Worm (Caenorhabditis elegans) whole organism, L4/young adult: ENCODE measurements around the gene pals-25.

Source experiments
- W03F9.2 ChIP-seq: fragments of 150-350 bp; optimal IDR thresholded peaks from 2 replicates; lab custom pipeline; 2014; ENCODE audit warnings: missing biosample characterization, missing genetic modification characterization
- dao-5 ChIP-seq: sonication (generic microtip); optimal IDR thresholded peaks from 2 replicates; lab custom pipeline; 2016; ENCODE audit warnings: missing genotype, missing genetic modification characterization, moderate library complexity, missing compliant biosample characterization
- him-1 ChIP-seq: sonication (generic microtip); optimal IDR thresholded peaks from 2 replicates; lab custom pipeline; 2016; ENCODE audit warnings: missing genotype, missing genetic modification reagents, missing genetic modification characterization, missing compliant biosample characterization

DNA sequence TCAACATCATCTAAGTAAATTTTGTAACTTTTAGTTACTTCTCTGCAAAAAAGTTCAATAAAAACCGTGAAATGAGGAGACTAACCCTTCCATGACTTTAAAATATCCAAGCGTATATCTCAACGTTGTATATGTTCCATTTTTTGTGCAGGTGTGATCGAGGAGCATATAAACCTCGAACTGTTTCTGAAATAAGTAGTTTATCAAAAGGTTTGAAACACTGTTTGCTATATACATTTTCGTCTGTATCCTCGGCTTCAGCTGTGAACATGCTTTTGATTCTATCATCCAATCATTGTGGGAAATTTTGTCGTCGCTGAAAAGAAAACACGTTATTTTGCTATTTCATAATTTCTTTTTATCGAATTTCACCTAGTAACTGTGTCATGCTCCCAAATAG is 46.7 kb downstream of the pals-25 start, which contains the start of gene F40G9.5:
- TF ChIP-seq dao-5 (tag; lab: Kevin White, UChicago) (no peak), W03F9.2 (tag; lab: Kevin White, UChicago) (no peak), him-1 (tag; lab: Kevin White, UChicago) (no peak)
